Worm (Caenorhabditis elegans): Measurements from ENCODE around the gene rfc-3.

DNA sequence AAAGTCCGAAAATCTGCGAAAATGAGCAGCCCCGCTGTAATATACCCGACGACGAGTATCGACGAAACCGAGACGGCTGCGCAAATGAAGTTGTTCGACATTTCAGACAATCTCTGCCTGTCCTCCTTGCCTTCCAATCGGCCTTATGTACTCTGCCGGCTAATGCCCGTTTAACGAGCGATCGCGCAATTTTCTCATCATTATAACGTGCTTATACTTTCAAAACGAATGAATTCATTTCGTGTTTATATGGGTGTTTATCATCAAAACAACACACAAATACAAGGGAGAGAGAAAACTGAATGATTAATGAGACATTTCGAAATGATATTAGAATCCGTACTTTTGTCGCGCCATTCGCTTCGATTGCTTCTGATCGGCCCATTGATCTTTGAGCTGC, 4.6 kb upstream of the rfc-3 start, which contains the start of gene col-132:
- TF ChIP-seq ceh-16 (tag; optimal IDR thresholded peaks at IDR 0.05) (no peak), aly-2 (tag; optimal IDR thresholded peaks at IDR 0.05) (no peak), fos-1 (tag; optimal IDR thresholded peaks at IDR 0.05) (no peak), lin-15B (tag; optimal IDR thresholded peaks at IDR 0.05) (no peak), R02D3.7 (tag; optimal IDR thresholded peaks at IDR 0.05) (no peak)

All from whole organism, L3 larva.